Worm (Caenorhabditis elegans): Measurements from ENCODE around the gene rnp-9.

The rnp-9 gene

DNA sequence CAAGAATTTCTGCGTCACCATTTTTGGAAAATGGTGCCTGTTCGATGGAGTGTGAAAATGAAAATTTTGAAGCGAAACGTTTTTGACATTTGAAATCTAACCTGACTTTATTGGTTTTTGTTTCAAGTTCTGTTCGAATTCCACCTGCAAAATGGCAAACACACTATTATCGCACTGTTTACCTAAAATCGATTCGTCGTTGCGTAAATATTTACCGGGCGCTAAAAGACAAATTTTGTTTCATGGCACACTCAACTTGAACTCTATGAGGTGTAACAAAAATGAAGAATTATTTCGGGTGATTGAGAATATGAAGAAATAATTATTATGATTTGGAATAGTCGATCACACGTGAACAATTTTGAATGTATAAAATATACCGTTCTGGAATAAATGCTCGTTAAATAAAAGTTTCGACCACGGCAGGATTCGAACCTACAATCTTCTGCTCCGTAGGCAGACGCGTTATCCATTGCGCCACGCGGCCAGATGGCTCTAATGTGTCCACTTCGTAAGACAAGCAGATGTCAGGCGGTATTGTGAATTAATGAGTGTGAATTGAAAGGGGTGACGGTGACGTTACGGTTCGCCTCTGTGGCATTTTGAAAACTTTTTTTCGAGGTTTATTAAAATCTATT lies 18.8 kb upstream of the rnp-9 start (continued):
- TF ChIP-seq zag-1 (tag; optimal IDR thresholded peaks at IDR 0.05) (no peak), ztf-11 (tag; optimal IDR thresholded peaks at IDR 0.05) (peak in 1 of 2 experiments; percentile 22), hpl-2 (GFP tag; optimal IDR thresholded peaks at IDR 0.05) (no peak), vab-15 (tag; optimal IDR thresholded peaks at IDR 0.05) (no peak), ceh-8 (GFP tag; optimal IDR thresholded peaks at IDR 0.05) (no peak), tlp-1 (tag; optimal IDR thresholded peaks at IDR 0.05) (no peak), fkh-8 (tag; optimal IDR thresholded peaks at IDR 0.05) (no peak), skn-1 (tag; optimal IDR thresholded peaks at IDR 0.05) (no peak), rnt-1 (tag; optimal IDR thresholded peaks at IDR 0.05) (peak; percentile 7)

DNA sequence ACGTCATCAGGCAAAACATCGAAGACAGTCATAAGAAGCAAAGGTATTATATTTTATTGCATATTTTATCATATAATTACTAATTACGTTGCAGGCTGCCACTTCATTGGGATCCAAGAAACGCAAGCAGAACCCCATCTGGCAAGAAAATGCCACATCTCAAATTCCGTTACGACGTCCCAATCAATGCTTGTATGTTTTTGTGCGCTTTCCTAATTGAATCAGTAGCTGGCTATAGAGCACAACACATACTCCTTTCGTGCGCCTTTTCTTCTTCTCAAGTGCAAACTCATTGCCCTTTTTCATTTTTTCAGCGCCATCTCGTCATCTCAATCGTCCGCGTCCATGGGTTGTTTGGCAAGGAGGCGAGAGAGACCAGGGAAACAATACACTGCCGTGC lies 16.2 kb upstream of the rnp-9 start:
- TF ChIP-seq ces-1 (GFP tag; optimal IDR thresholded peaks at IDR 0.05), result peak; percentile 22
- TF ChIP-seq elt-3 (tag; optimal IDR thresholded peaks at IDR 0.05), result no peak
- no peak for TF ChIP-seq ceh-88 (GFP tag; IDR thresholded peaks at IDR 0.05)
- no peak for TF ChIP-seq grh-1 (GFP tag; IDR thresholded peaks at IDR 0.05)
- TF ChIP-seq hpl-2 (GFP tag; optimal IDR thresholded peaks at IDR 0.05), result no peak
- TF ChIP-seq pax-3 (tag; optimal IDR thresholded peaks at IDR 0.05), result no peak
- no peak for TF ChIP-seq zip-4 (GFP tag; optimal IDR thresholded peaks at IDR 0.05)
- TF ChIP-seq nhr-76 (tag; optimal IDR thresholded peaks at IDR 0.05), result no peak
- TF ChIP-seq lin-14 (GFP tag; optimal IDR thresholded peaks at IDR 0.05), result peak; percentile 43

DNA sequence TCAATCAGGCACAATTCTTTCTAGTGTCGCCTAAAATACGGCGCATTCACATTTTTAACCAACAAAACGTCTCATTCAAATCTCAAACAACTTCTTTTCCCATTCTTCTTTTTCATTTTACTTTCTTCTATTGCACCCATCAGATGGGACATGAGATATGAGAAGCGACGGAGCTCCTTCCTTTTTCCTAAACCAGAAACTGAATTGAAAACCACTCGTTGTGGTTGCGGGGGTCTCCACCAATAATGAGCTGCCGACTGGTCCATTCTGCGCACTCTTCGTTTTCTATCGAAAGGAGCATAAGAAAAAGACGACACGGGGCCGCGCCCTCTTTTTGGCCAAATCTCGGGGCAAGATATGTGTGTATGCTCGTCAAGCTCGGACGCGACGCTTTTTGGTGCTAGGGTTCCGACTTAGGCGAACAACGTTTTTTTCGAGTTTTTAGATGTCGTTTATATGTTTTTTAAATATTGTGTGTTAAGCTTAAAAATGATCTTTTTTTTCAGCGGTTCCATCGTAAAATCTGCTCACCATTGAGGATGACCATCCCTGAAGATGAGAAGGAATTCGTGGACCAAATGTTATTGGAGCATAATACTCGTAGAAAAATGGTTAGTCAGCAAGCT lies 12.7 kb upstream of the rnp-9 start, which contains the start of gene F09B9.5:
F09B9.5 (plus strand) TSS at position 501 of the 626 bp plus-strand sequence.
- peak in 2 of 3 experiments; percentile 13 to 32 for TF ChIP-seq ceh-82 (tag; optimal IDR thresholded peaks at IDR 0.05)
- peak; percentile 12; the same call in 1 of the 2 replicates for TF ChIP-seq isw-1 (GFP tag; IDR thresholded peaks at IDR 0.05)
- TF ChIP-seq efl-1 (optimal IDR thresholded peaks at IDR 0.05), result no peak
- TF ChIP-seq efl-1 (GFP tag; optimal IDR thresholded peaks at IDR 0.05 in 1 of 2), result peak in 1 of 2 experiments; percentile 43
- peak; percentile 59 for TF ChIP-seq ces-1 (GFP tag; optimal IDR thresholded peaks at IDR 0.05)
- no peak for TF ChIP-seq nhr-84 (tag; optimal IDR thresholded peaks at IDR 0.05)
- TF ChIP-seq lin-14 (GFP tag; optimal IDR thresholded peaks at IDR 0.05), result peak; percentile 66
- no peak for TF ChIP-seq vab-15 (tag; optimal IDR thresholded peaks at IDR 0.05)

DNA sequence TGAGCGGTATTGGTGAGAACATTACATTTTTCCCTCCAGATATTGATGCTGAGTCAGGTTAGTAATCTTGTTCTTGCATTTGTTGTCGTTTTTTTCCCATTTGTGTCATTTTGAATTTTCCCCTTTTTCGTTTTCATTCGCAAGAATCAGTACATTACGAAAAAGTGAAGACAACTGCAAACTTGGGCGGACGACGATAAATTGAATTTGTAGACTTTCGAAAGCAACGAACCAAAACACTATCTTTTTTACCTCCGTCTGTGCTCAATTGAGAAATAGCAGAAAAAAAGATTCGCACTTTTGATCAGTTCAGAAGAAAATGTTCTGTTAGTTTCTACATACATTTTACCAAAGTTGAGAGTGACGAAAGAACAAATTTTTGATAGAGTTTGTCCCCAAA lies 12.0 kb upstream of the rnp-9 start:
- TF ChIP-seq zip-4 (GFP tag; optimal IDR thresholded peaks at IDR 0.05), result no peak
- no peak for TF ChIP-seq nhr-237 (tag; optimal IDR thresholded peaks at IDR 0.05)
- TF ChIP-seq fkh-10 (GFP tag; optimal IDR thresholded peaks at IDR 0.05), result peak; percentile 37
- no peak for TF ChIP-seq sptf-1 (tag; optimal IDR thresholded peaks at IDR 0.05)
- TF ChIP-seq mep-1 (tag; optimal IDR thresholded peaks at IDR 0.05), result no peak
- TF ChIP-seq hlh-4 (tag; optimal IDR thresholded peaks at IDR 0.05), result no peak
- TF ChIP-seq nhr-19 (GFP tag; conservative IDR thresholded peaks at IDR 0.05), result no peak
- TF ChIP-seq fos-1 (tag; optimal IDR thresholded peaks at IDR 0.05), result no peak
- no peak for TF ChIP-seq nhr-71 (tag; optimal IDR thresholded peaks at IDR 0.05)
- TF ChIP-seq lin-14 (GFP tag; optimal IDR thresholded peaks at IDR 0.05), result peak; percentile 50

DNA sequence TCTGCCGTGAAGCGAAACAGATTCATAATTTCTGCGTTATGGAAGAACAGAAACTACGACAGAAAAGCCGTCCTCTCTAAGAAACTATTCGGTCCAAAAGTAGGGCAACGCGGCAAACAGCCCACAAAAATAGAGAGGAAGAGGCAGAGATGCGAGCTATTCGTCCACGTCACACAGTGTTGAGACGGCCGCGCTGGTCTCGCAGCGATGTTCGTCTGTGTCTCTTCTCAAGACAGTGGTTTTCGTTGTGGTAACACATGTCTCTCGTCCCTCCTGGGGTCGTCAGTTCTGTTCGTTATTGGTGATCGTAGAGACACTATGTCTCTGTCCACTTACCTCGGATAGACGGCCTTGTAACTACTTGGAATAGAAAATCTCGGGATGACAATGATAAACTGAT lies 8.4 kb upstream of the rnp-9 start, which contains the start of gene erd-2.1:
erd-2.1 (minus strand) TSS at position 114 of the 400 bp plus-strand sequence.
- TF ChIP-seq C04F5.9 (tag; optimal IDR thresholded peaks at IDR 0.05) (no peak), tlp-1 (tag; optimal IDR thresholded peaks at IDR 0.05) (no peak), ztf-11 (tag; optimal IDR thresholded peaks at IDR 0.05) (no peak), pag-3 (tag; optimal IDR thresholded peaks at IDR 0.05; ENCODE audit: borderline replicate concordance, insufficient read depth) (no peak), mab-9 (GFP tag; IDR thresholded peaks at IDR 0.05) (no peak), sox-4 (tag; optimal IDR thresholded peaks at IDR 0.05) (no peak), ceh-8 (GFP tag; optimal IDR thresholded peaks at IDR 0.05) (no peak), nhr-20 (tag; optimal IDR thresholded peaks at IDR 0.05) (peak; percentile 75), blmp-1 (tag; optimal IDR thresholded peaks at IDR 0.05) (peak; percentile 55), ama-1 (optimal IDR thresholded peaks at IDR 0.05) (no peak), pqm-1 (tag; optimal IDR thresholded peaks at IDR 0.05) (no peak), fkh-8 (tag; optimal IDR thresholded peaks at IDR 0.05) (peak; percentile 28), fos-1 (tag; optimal IDR thresholded peaks at IDR 0.05) (no peak), nhr-76 (tag; optimal IDR thresholded peaks at IDR 0.05) (no peak), ets-5 (GFP tag; IDR thresholded peaks at IDR 0.05) (no peak), aha-1 (tag; optimal IDR thresholded peaks at IDR 0.05) (no peak), C16A3.4 (tag; optimal IDR thresholded peaks at IDR 0.05) (peak; percentile 59), unc-86 (tag; optimal IDR thresholded peaks at IDR 0.05) (no peak), alr-1 (tag; optimal IDR thresholded peaks at IDR 0.05; ENCODE audit: borderline replicate concordance) (no peak), lin-14 (GFP tag; optimal IDR thresholded peaks at IDR 0.05) (peak; percentile 91), nhr-12 (tag; optimal IDR thresholded peaks at IDR 0.05) (no peak)

Measured in whole organism, L1 larva.